Fruit fly (Drosophila melanogaster) whole organism, embryonic: ENCODE measurements around the gene CG5096.

Source experiments
- Asciz ChIP-seq: fragments of 200-800 bp; sonication (Bioruptor generic); optimal IDR thresholded peaks from 2 replicates; lab custom pipeline; 2017; ENCODE audit warnings: missing biosample characterization, mild to moderate bottlenecking, missing genetic modification characterization, missing genetic modification reagents
- Atf6 ChIP-seq: fragments of 200-800 bp; sonication (Bioruptor generic); IDR thresholded peaks from 2 replicates; pipeline ENCODE4 v1.3.6; 2022; ENCODE audit warnings: missing biosample characterization, missing genetic modification characterization
- CG10654 ChIP-seq: fragments of 200-800 bp; sonication (Bioruptor generic); optimal IDR thresholded peaks from 2 replicates; lab custom pipeline; 2016; ENCODE audit warnings: missing biosample characterization, missing genetic modification characterization
- CG11398 ChIP-seq: fragments of 200-800 bp; sonication (Bioruptor generic); optimal IDR thresholded peaks from 2 replicates; lab custom pipeline; 2016; ENCODE audit warnings: missing biosample characterization, missing genetic modification characterization
- CG12104 ChIP-seq: fragments of 200-800 bp; sonication (Bioruptor generic); optimal IDR thresholded peaks from 3 replicates; lab custom pipeline; 2016; ENCODE audit warnings: missing biosample characterization, missing genetic modification characterization
- CG13424 ChIP-seq: fragments of 200-800 bp; sonication (Bioruptor generic); optimal IDR thresholded peaks from 2 replicates; lab custom pipeline; 2019; ENCODE audit warnings: missing biosample characterization, mild to moderate bottlenecking, missing genetic modification characterization, moderate library complexity
- CG15601 ChIP-seq: fragments of 200-800 bp; sonication (Bioruptor generic); optimal IDR thresholded peaks from 3 replicates; lab custom pipeline; 2019; ENCODE audit warnings: missing biosample characterization, mild to moderate bottlenecking, missing genetic modification characterization, moderate library complexity
- CG17186 ChIP-seq: fragments of 200-800 bp; sonication (Bioruptor generic); optimal IDR thresholded peaks from 3 replicates; lab custom pipeline; 2017; ENCODE audit warnings: missing biosample characterization, missing genetic modification reagents, missing genetic modification characterization
- CG17359 ChIP-seq: fragments of 200-800 bp; sonication (Bioruptor generic); optimal IDR thresholded peaks from 3 replicates; lab custom pipeline; 2018; ENCODE audit warnings: missing biosample characterization, mild to moderate bottlenecking, missing genetic modification characterization, moderate library complexity
- CG17568 ChIP-seq: fragments of 200-800 bp; sonication (Bioruptor generic); optimal IDR thresholded peaks from 2 replicates; lab custom pipeline; 2018; ENCODE audit warnings: missing biosample characterization, mild to moderate bottlenecking, missing genetic modification characterization, moderate library complexity
- CG17829 ChIP-seq: fragments of 200-800 bp; optimal IDR thresholded peaks from 2 replicates; lab custom pipeline; 2019; ENCODE audit warnings: missing biosample characterization, mild to moderate bottlenecking, missing genetic modification characterization, moderate library complexity
- CG1832 ChIP-seq: fragments of 200-800 bp; sonication (Bioruptor generic); optimal IDR thresholded peaks from 2 replicates; lab custom pipeline; 2017; ENCODE audit warnings: missing biosample characterization, mild to moderate bottlenecking, missing genetic modification characterization, inconsistent platforms
- CG18764 ChIP-seq: fragments of 200-800 bp; sonication (Bioruptor generic); optimal IDR thresholded peaks from 3 replicates; lab custom pipeline; 2016; ENCODE audit warnings: missing biosample characterization, missing genetic modification characterization
- CG2116 ChIP-seq: fragments of 200-800 bp; sonication (Bioruptor generic); optimal IDR thresholded peaks from 3 replicates; lab custom pipeline; 2018; ENCODE audit warnings: missing biosample characterization, mild to moderate bottlenecking, missing genetic modification characterization
- CG30431 ChIP-seq: fragments of 200-800 bp; sonication (Bioruptor generic); optimal IDR thresholded peaks from 2 replicates; lab custom pipeline; 2017; ENCODE audit warnings: missing biosample characterization, missing genetic modification characterization
- CG31388 ChIP-seq: fragments of 200-800 bp; sonication (Bioruptor generic); optimal IDR thresholded peaks from 2 replicates; lab custom pipeline; 2016; ENCODE audit warnings: missing biosample characterization, missing genetic modification characterization
- CG3847 ChIP-seq: fragments of 200-800 bp; sonication (Bioruptor generic); IDR thresholded peaks from 2 replicates; pipeline ENCODE4 v1.3.6; 2022; ENCODE audit warnings: missing biosample characterization, missing genetic modification characterization
- CG43689 ChIP-seq: fragments of 200-800 bp; sonication (Bioruptor generic); IDR thresholded peaks from 2 replicates; pipeline ENCODE4 v1.3.6; 2022; ENCODE audit warnings: missing biosample characterization, missing genetic modification characterization
- CG4820 ChIP-seq: fragments of 200-800 bp; sonication (Bioruptor generic); optimal IDR thresholded peaks from 3 replicates; lab custom pipeline; 2016; ENCODE audit warnings: missing biosample characterization, missing genetic modification characterization
- CG5180 ChIP-seq: fragments of 200-800 bp; sonication (Bioruptor generic); optimal IDR thresholded peaks from 3 replicates; lab custom pipeline; 2017; ENCODE audit warnings: missing biosample characterization, missing genetic modification characterization, mild to moderate bottlenecking, moderate library complexity, missing genetic modification reagents
- CG6765 ChIP-seq: fragments of 200-800 bp; sonication (Bioruptor generic); optimal IDR thresholded peaks from 3 replicates; lab custom pipeline; 2017; ENCODE audit warnings: missing biosample characterization, mild to moderate bottlenecking, missing genetic modification characterization
- CG9437 ChIP-seq: fragments of 200-800 bp; sonication (Bioruptor generic); optimal IDR thresholded peaks from 2 replicates; lab custom pipeline; 2018; ENCODE audit warnings: missing biosample characterization, mild to moderate bottlenecking, missing genetic modification characterization
- Camta ChIP-seq: fragments of 200-800 bp; sonication (Bioruptor generic); optimal IDR thresholded peaks from 2 replicates; lab custom pipeline; 2016; ENCODE audit warnings: missing biosample characterization, missing genetic modification characterization
- Chrac-16 ChIP-seq: fragments of 200-800 bp; sonication (Bioruptor generic); optimal IDR thresholded peaks from 3 replicates; lab custom pipeline; 2016; ENCODE audit warnings: missing biosample characterization, missing genetic modification characterization
- CkIIα-i1 ChIP-seq: fragments of 200-800 bp; sonication (Bioruptor generic); IDR thresholded peaks from 2 replicates; pipeline ENCODE4 v1.3.6; 2022; ENCODE audit warnings: missing biosample characterization, missing genetic modification characterization
- HmgD ChIP-seq: fragments of 200-800 bp; sonication (Bioruptor generic); optimal IDR thresholded peaks from 3 replicates; lab custom pipeline; 2016; ENCODE audit warnings: missing biosample characterization, missing genetic modification characterization
- Hr51 ChIP-seq, 2 experiments: fragments of 200-800 bp; sonication (Bioruptor generic); optimal IDR thresholded peaks; 2 replicates in 1 of 2; 3 replicates in 1 of 2; lab custom pipeline; 2016 to 2018; ENCODE audit warnings: missing biosample characterization in 2 of 2, missing genetic modification characterization in 2 of 2, mild to moderate bottlenecking in 1 of 2, moderate library complexity in 1 of 2
- Lpt ChIP-seq: fragments of >200 bp; optimal IDR thresholded peaks from 2 replicates; lab custom pipeline; 2018; ENCODE audit warnings: missing biosample characterization, missing genetic modification characterization
- MESR4 ChIP-seq: fragments of 200-800 bp; sonication (Bioruptor generic); optimal IDR thresholded peaks from 2 replicates; lab custom pipeline; 2018; ENCODE audit warnings: missing biosample characterization, mild to moderate bottlenecking, missing genetic modification characterization, moderate library complexity
- Mad ChIP-seq: fragments of 200-800 bp; sonication (Bioruptor generic); optimal IDR thresholded peaks from 2 replicates; lab custom pipeline; 2016; ENCODE audit warnings: missing biosample characterization, missing genetic modification characterization
- Nf-YC ChIP-seq: fragments of 200-800 bp; optimal IDR thresholded peaks from 3 replicates; lab custom pipeline; 2019; ENCODE audit warnings: missing biosample characterization, mild to moderate bottlenecking, missing genetic modification characterization, moderate library complexity
- Pdp1 ChIP-seq, 2 experiments: fragments of 200-800 bp; sonication (Bioruptor generic); optimal IDR thresholded peaks; 3 replicates each; lab custom pipeline; 2016; ENCODE audit warnings: missing biosample characterization in 2 of 2, missing genetic modification characterization in 2 of 2, mild to moderate bottlenecking in 1 of 2, moderate library complexity in 1 of 2
- Ravus ChIP-seq: fragments of 200-800 bp; sonication (Bioruptor generic); IDR thresholded peaks from 2 replicates; pipeline ENCODE4 v1.3.6; 2022; ENCODE audit warnings: missing biosample characterization, missing genetic modification characterization
- Rx ChIP-seq: fragments of 200-800 bp; sonication (Bioruptor generic); IDR thresholded peaks from 2 replicates; pipeline ENCODE4 v1.3.6; 2022; ENCODE audit warnings: missing biosample characterization, missing genetic modification characterization
- chif ChIP-seq, 2 experiments: fragments of 200-800 bp; sonication (Bioruptor generic); optimal IDR thresholded peaks; 3 replicates each; lab custom pipeline; 2016; ENCODE audit warnings: missing biosample characterization in 2 of 2, missing genetic modification characterization in 2 of 2
- dpn ChIP-seq, 2 experiments: fragments of 200-800 bp; sonication (Bioruptor generic); optimal IDR thresholded peaks; 3 replicates each; lab custom pipeline; 2016; ENCODE audit warnings: missing biosample characterization in 2 of 2, missing genetic modification characterization in 2 of 2
- eve ChIP-seq, 2 experiments: fragments of >200 bp; optimal IDR thresholded peaks; 2 replicates each; lab custom pipeline; 2017; ENCODE audit warnings: missing biosample characterization in 2 of 2, missing genetic modification characterization in 2 of 2
- fd64A ChIP-seq: fragments of 200-800 bp; sonication (Bioruptor generic); optimal IDR thresholded peaks from 3 replicates; lab custom pipeline; 2018; ENCODE audit warnings: missing biosample characterization, mild to moderate bottlenecking, missing genetic modification characterization
- fu2 ChIP-seq: fragments of 200-800 bp; sonication (Bioruptor generic); optimal IDR thresholded peaks from 2 replicates; lab custom pipeline; 2016; ENCODE audit warnings: missing biosample characterization, missing genetic modification characterization
- gro ChIP-seq: fragments of 200-800 bp; sonication (Bioruptor generic); optimal IDR thresholded peaks from 2 replicates; lab custom pipeline; 2016; ENCODE audit warnings: missing biosample characterization, missing genetic modification characterization
- lilli ChIP-seq: fragments of 200-800 bp; sonication (Bioruptor generic); optimal IDR thresholded peaks from 3 replicates; lab custom pipeline; 2016; ENCODE audit warnings: missing biosample characterization, missing genetic modification characterization
- pho ChIP-seq: fragments of 200-800 bp; sonication (Bioruptor generic); optimal IDR thresholded peaks from 2 replicates; lab custom pipeline; 2016; ENCODE audit warnings: missing biosample characterization, missing genetic modification characterization
- ssp ChIP-seq: fragments of 200-800 bp; sonication (Bioruptor generic); IDR thresholded peaks from 2 replicates; pipeline ENCODE4 v1.3.6; 2022; ENCODE audit warnings: missing biosample characterization, missing genetic modification characterization
- tin ChIP-seq: fragments of 200-800 bp; sonication (Bioruptor generic); optimal IDR thresholded peaks from 3 replicates; lab custom pipeline; 2016; ENCODE audit warnings: missing biosample characterization, missing genetic modification characterization
- tll ChIP-seq, 2 experiments: fragments of 200-800 bp in 1 of 2; fragments of >200 bp in 1 of 2; sonication (Bioruptor generic) in 1 of 2; optimal IDR thresholded peaks; 2 replicates each; lab custom pipeline; 2017 to 2019; ENCODE audit warnings: missing biosample characterization in 2 of 2, missing genetic modification characterization in 2 of 2, mild to moderate bottlenecking in 1 of 2, moderate library complexity in 1 of 2
- toy ChIP-seq: fragments of 200-800 bp; sonication (Bioruptor generic); IDR thresholded peaks from 2 replicates; pipeline ENCODE4 v1.3.6; 2022; ENCODE audit warnings: missing biosample characterization, missing genetic modification characterization
- vvl ChIP-seq: fragments of 200-800 bp; sonication (Bioruptor generic); IDR thresholded peaks from 2 replicates; pipeline ENCODE4 v1.3.6; 2022; ENCODE audit warnings: missing biosample characterization, missing genetic modification characterization
- wek ChIP-seq: fragments of 200-800 bp; sonication (Bioruptor generic); optimal IDR thresholded peaks from 3 replicates; lab custom pipeline; 2018; ENCODE audit warnings: missing biosample characterization, mild to moderate bottlenecking, missing genetic modification characterization, moderate library complexity
- zen ChIP-seq: fragments of 200-800 bp; sonication (Bioruptor generic); optimal IDR thresholded peaks from 3 replicates; lab custom pipeline; 2018; ENCODE audit warnings: missing biosample characterization, mild to moderate bottlenecking, missing genetic modification characterization, moderate library complexity
- zf30C ChIP-seq: fragments of 200-800 bp; sonication (Bioruptor generic); optimal IDR thresholded peaks from 3 replicates; lab custom pipeline; 2018; ENCODE audit warnings: missing biosample characterization, mild to moderate bottlenecking, missing genetic modification characterization
- zfh1 ChIP-seq: fragments of 200-800 bp; sonication (Bioruptor generic); IDR thresholded peaks from 3 replicates; pipeline ENCODE4 v1.3.6; 2022; ENCODE audit warnings: missing biosample characterization, missing genetic modification characterization

The CG5096 gene

DNA sequence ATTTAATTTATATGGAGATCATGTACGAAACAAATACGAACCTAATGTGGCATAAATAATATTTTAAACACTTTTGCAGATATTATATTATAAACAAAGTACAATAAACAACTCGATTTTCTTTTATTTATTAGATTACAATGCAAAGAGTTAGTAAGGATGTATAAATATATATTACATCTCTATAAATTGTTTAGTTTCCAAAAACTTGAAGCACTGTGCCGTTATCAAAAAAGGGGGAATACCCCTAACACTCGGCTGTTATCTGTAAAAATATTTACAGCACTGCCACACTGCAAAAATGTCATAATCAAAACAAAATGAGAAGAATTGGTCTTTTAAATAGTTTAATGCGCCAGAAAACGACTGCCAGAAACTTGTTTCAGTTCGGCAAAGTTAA lies 46.5 kb downstream of the CG5096 start, which contains the start of gene CG5188 (continued):
- TF ChIP-seq CkIIα-i1 (GFP tag; lab: Robert Waterston, UW) (no peak), CG6765 (no peak), zen (peak; percentile 20), Asciz (GFP tag; lab: Kevin White, UChicago) (peak; percentile 42), CG18764 (peak; percentile 43), eve (GFP tag; optimal IDR thresholded peaks at IDR 0.05; lab: Kevin White, UChicago) (no peak), Mad (GFP tag; lab: Kevin White, UChicago) (no peak), CG17568 (GFP tag; lab: Kevin White, UChicago) (no peak), CG17186 (GFP tag; lab: Kevin White, UChicago) (no peak), Rx (GFP tag; lab: Robert Waterston, UW) (no peak), CG4820 (peak; percentile 31), fu2 (GFP tag; lab: Kevin White, UChicago) (no peak), tll (GFP tag; optimal IDR thresholded peaks at IDR 0.05; lab: Kevin White, UChicago) (no peak), pho (GFP tag; lab: Kevin White, UChicago) (no peak), gro (GFP tag; lab: Kevin White, UChicago) (no peak), Chrac-16 (peak; percentile 19), fd64A (GFP tag; lab: Kevin White, UChicago) (no peak), Ravus (GFP tag; lab: Robert Waterston, UW) (no peak), chif (GFP tag; optimal IDR thresholded peaks at IDR 0.05; lab: Kevin White, UChicago) (no peak), tin (GFP tag; lab: Kevin White, UChicago) (peak; percentile 56), CG5180 (no peak), Camta (GFP tag; lab: Kevin White, UChicago) (peak; percentile 2), zf30C (GFP tag; lab: Kevin White, UChicago) (no peak), CG17359 (tag; lab: Kevin White, UChicago) (peak; percentile 60), CG1832 (GFP tag; lab: Kevin White, UChicago) (no peak), CG13424 (peak; percentile 64), toy (GFP tag; lab: Robert Waterston, UW) (no peak), wek (GFP tag; lab: Kevin White, UChicago) (peak; percentile 98), CG31388 (GFP tag; lab: Kevin White, UChicago) (no peak), Nf-YC (tag; lab: Kevin White, UChicago) (peak; percentile 45), zfh1 (GFP tag; lab: Robert Waterston, UW) (peak; percentile 37; the same call in 1 of the 3 replicates), HmgD (GFP tag; lab: Kevin White, UChicago) (no peak), vvl (GFP tag; lab: Robert Waterston, UW) (peak; percentile 79), CG10654 (peak; percentile 26), dpn (GFP tag; optimal IDR thresholded peaks at IDR 0.05; lab: Kevin White, UChicago) (peak; percentile 15 to 56), Atf6 (GFP tag; lab: Robert Waterston, UW) (peak; percentile 41; the same call in 1 of the 2 replicates), CG15601 (tag; lab: Kevin White, UChicago) (peak; percentile 31), ssp (GFP tag; lab: Robert Waterston, UW) (peak; percentile 60), CG3847 (no peak), CG12104 (no peak), CG30431 (GFP tag; lab: Kevin White, UChicago) (no peak), Lpt (GFP tag; lab: Kevin White, UChicago) (no peak), Hr51 (GFP tag; optimal IDR thresholded peaks at IDR 0.05; lab: Kevin White, UChicago) (peak in 1 of 2 experiments; percentile 74), Pdp1 (GFP tag; optimal IDR thresholded peaks at IDR 0.05; lab: Kevin White, UChicago) (peak in 1 of 2 experiments; percentile 98), CG43689 (GFP tag; lab: Robert Waterston, UW) (no peak), lilli (GFP tag; lab: Kevin White, UChicago) (peak; percentile 48), CG11398 (GFP tag; lab: Kevin White, UChicago) (no peak), CG17829 (tag; lab: Kevin White, UChicago) (peak; percentile 68), CG9437 (peak; percentile 25), MESR4 (GFP tag; lab: Kevin White, UChicago) (peak; percentile 43), CG2116 (peak; percentile 23)
